Worm (Caenorhabditis elegans) whole organism, late embryonic: ENCODE results near the gene rga-3.

Experiments
- ceh-9 ChIP-seq: sonication (generic microtip); optimal IDR thresholded peaks from 2 replicates; lab custom pipeline; 2016; ENCODE audit warnings: mild to moderate bottlenecking, missing genetic modification characterization, inconsistent platforms, missing compliant biosample characterization
- ets-4 ChIP-seq: sonication (generic microtip); optimal IDR thresholded peaks from 2 replicates; lab custom pipeline; 2016; ENCODE audit warnings: missing genetic modification characterization, missing compliant biosample characterization
- hlh-15 ChIP-seq: sonication (generic microtip); optimal IDR thresholded peaks from 2 replicates; lab custom pipeline; 2016; ENCODE audit warnings: missing genetic modification characterization, missing compliant biosample characterization
- nhr-11 ChIP-seq: fragments of 150-350 bp; optimal IDR thresholded peaks from 2 replicates; lab custom pipeline; 2014; ENCODE audit warnings: missing biosample characterization, missing genetic modification characterization
- nhr-232 ChIP-seq: sonication (generic microtip); optimal IDR thresholded peaks from 2 replicates; lab custom pipeline; 2016; ENCODE audit warnings: missing genetic modification characterization, missing compliant biosample characterization
- pag-3 ChIP-seq: sonication (generic microtip); optimal IDR thresholded peaks from 2 replicates; lab custom pipeline; 2016; ENCODE audit warnings: missing compliant biosample characterization, missing genetic modification characterization, borderline replicate concordance
- pros-1 ChIP-seq: fragments of 150-350 bp; optimal IDR thresholded peaks from 2 replicates; lab custom pipeline; 2014; ENCODE audit warnings: missing biosample characterization, missing genetic modification reagents, missing genetic modification characterization
- sox-4 ChIP-seq: sonication (generic microtip); optimal IDR thresholded peaks from 2 replicates; lab custom pipeline; 2017; ENCODE audit warnings: mild to moderate bottlenecking, missing genetic modification characterization, inconsistent platforms, missing compliant biosample characterization
- unc-86 ChIP-seq: sonication (generic microtip); optimal IDR thresholded peaks from 2 replicates; lab custom pipeline; 2016; ENCODE audit warnings: missing genetic modification characterization, missing compliant biosample characterization

DNA sequence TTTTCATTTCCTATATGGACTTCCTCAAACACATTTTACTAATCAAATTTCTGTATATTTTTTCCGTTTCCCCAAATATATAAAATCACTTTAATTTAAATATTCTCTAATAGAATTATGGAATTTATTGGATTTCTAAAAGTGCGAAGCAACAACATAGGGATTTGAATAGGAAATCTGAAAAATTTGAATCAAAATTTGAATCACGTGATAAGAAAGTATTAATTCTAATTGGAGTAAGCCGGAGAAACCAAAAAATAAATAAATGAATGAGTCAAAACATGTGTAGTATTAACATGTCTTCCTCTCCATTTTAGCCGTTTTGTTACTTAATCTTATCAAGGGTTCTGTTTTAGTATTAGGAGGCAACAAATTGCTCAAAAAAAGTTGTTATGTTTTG, 23.6 kb downstream of the rga-3 start:
- no peak for TF ChIP-seq ceh-9 (tag; lab: Kevin White, UChicago)
- no peak for TF ChIP-seq sox-4 (tag; lab: Kevin White, UChicago)
- no peak for TF ChIP-seq nhr-232 (tag; lab: Kevin White, UChicago)
- TF ChIP-seq pros-1 (tag; lab: Kevin White, UChicago), result no peak
- no peak for TF ChIP-seq unc-86 (tag; lab: Kevin White, UChicago)
- TF ChIP-seq ets-4 (tag; lab: Kevin White, UChicago), result no peak
- TF ChIP-seq nhr-11 (tag; lab: Kevin White, UChicago), result no peak
- TF ChIP-seq hlh-15, result no peak
- no peak for TF ChIP-seq pag-3
